Fruit fly (Drosophila melanogaster) whole organism, embryonic: Measurements from ENCODE around the gene mmy.

Experiments
- CG10366 ChIP-seq: fragments of 200-800 bp; sonication (Bioruptor generic); IDR thresholded peaks from 2 replicates; pipeline ENCODE4 v1.3.6; 2022; ENCODE audit warnings: missing biosample characterization, missing genetic modification characterization
- CG10565 ChIP-seq: fragments of 200-800 bp; sonication (Bioruptor generic); optimal IDR thresholded peaks from 3 replicates; lab custom pipeline; 2016; ENCODE audit warnings: missing biosample characterization, mild to moderate bottlenecking, missing genetic modification characterization
- CG11696 ChIP-seq: fragments of 200-800 bp; sonication (Bioruptor generic); IDR thresholded peaks from 2 replicates; pipeline ENCODE4 v1.3.6; 2022; ENCODE audit warnings: missing biosample characterization, missing genetic modification characterization
- CG12391 ChIP-seq: fragments of 200-800 bp; sonication (Bioruptor generic); optimal IDR thresholded peaks from 3 replicates; lab custom pipeline; 2018; ENCODE audit warnings: missing biosample characterization, mild to moderate bottlenecking, missing genetic modification characterization, moderate library complexity
- CG13894 ChIP-seq: fragments of 200-800 bp; sonication (Bioruptor generic); optimal IDR thresholded peaks from 3 replicates; lab custom pipeline; 2018; ENCODE audit warnings: missing biosample characterization, mild to moderate bottlenecking, missing genetic modification characterization, moderate library complexity
- CG14441 ChIP-seq: fragments of 200-800 bp; sonication (Bioruptor generic); IDR thresholded peaks from 2 replicates; pipeline ENCODE4 v1.3.6; 2022; ENCODE audit warnings: missing biosample characterization, missing genetic modification characterization
- CG14860 ChIP-seq: fragments of 200-800 bp; sonication (Bioruptor generic); IDR thresholded peaks from 3 replicates; pipeline ENCODE4 v1.3.6; 2022; ENCODE audit warnings: missing biosample characterization, missing genetic modification characterization; ENCODE audit not compliant: partially characterized antibody
- CG15073 ChIP-seq: fragments of 200-800 bp; sonication (Bioruptor generic); optimal IDR thresholded peaks from 2 replicates; lab custom pipeline; 2016; ENCODE audit warnings: missing biosample characterization, missing genetic modification characterization
- CG1647 ChIP-seq: fragments of 200-800 bp; sonication (Bioruptor generic); optimal IDR thresholded peaks from 3 replicates; lab custom pipeline; 2016; ENCODE audit warnings: missing biosample characterization, missing genetic modification characterization
- CG16813 ChIP-seq: fragments of 200-800 bp; sonication (Bioruptor generic); IDR thresholded peaks from 3 replicates; pipeline ENCODE4 v1.3.6; 2022; ENCODE audit warnings: missing biosample characterization, missing genetic modification characterization; ENCODE audit not compliant: partially characterized antibody
- CG17359 ChIP-seq: fragments of 200-800 bp; sonication (Bioruptor generic); optimal IDR thresholded peaks from 3 replicates; lab custom pipeline; 2018; ENCODE audit warnings: missing biosample characterization, mild to moderate bottlenecking, missing genetic modification characterization, moderate library complexity
- CG2116 ChIP-seq: fragments of 200-800 bp; sonication (Bioruptor generic); optimal IDR thresholded peaks from 3 replicates; lab custom pipeline; 2018; ENCODE audit warnings: missing biosample characterization, mild to moderate bottlenecking, missing genetic modification characterization
- CG3407 ChIP-seq: fragments of 200-800 bp; sonication (Bioruptor generic); optimal IDR thresholded peaks from 2 replicates; lab custom pipeline; 2018; ENCODE audit warnings: missing biosample characterization, mild to moderate bottlenecking, missing genetic modification characterization
- CG4282 ChIP-seq: fragments of 200-800 bp; sonication (Bioruptor generic); optimal IDR thresholded peaks from 2 replicates; lab custom pipeline; 2016; ENCODE audit warnings: missing biosample characterization, missing genetic modification characterization
- CG4854 ChIP-seq: fragments of 200-800 bp; sonication (Bioruptor generic); optimal IDR thresholded peaks from 2 replicates; lab custom pipeline; 2016; ENCODE audit warnings: missing biosample characterization, missing genetic modification characterization, inconsistent platforms
- CG6254 ChIP-seq: fragments of 200-800 bp; sonication (Bioruptor generic); optimal IDR thresholded peaks from 3 replicates; lab custom pipeline; 2017; ENCODE audit warnings: mild to moderate bottlenecking, missing biosample characterization, missing genetic modification reagents, missing genetic modification characterization
- CG6813 ChIP-seq: fragments of 200-800 bp; sonication (Bioruptor generic); optimal IDR thresholded peaks from 2 replicates; lab custom pipeline; 2017; ENCODE audit warnings: missing biosample characterization, missing genetic modification characterization, mild to moderate bottlenecking, moderate library complexity, missing genetic modification reagents
- CG7556 ChIP-seq: fragments of 200-800 bp; sonication (Bioruptor generic); optimal IDR thresholded peaks from 2 replicates; lab custom pipeline; 2017; ENCODE audit warnings: missing biosample characterization, mild to moderate bottlenecking, missing genetic modification characterization
- CG7786 ChIP-seq: fragments of 200-800 bp; sonication (Bioruptor generic); optimal IDR thresholded peaks from 2 replicates; lab custom pipeline; 2016; ENCODE audit warnings: missing biosample characterization, missing genetic modification characterization
- CG7963 ChIP-seq: fragments of 200-800 bp; sonication (Bioruptor generic); IDR thresholded peaks from 3 replicates; pipeline ENCODE4 v1.3.6; 2022; ENCODE audit warnings: missing biosample characterization, missing genetic modification characterization; ENCODE audit not compliant: partially characterized antibody
- CG8089 ChIP-seq: fragments of 200-800 bp; sonication (Bioruptor generic); optimal IDR thresholded peaks from 3 replicates; lab custom pipeline; 2016; ENCODE audit warnings: missing biosample characterization, missing genetic modification characterization
- Camta ChIP-seq: fragments of 200-800 bp; sonication (Bioruptor generic); optimal IDR thresholded peaks from 2 replicates; lab custom pipeline; 2016; ENCODE audit warnings: missing biosample characterization, missing genetic modification characterization
- CoRest ChIP-seq: fragments of 200-800 bp; sonication (Bioruptor generic); optimal IDR thresholded peaks from 3 replicates; lab custom pipeline; 2018; ENCODE audit warnings: missing biosample characterization, mild to moderate bottlenecking, missing genetic modification characterization, moderate library complexity
- Doc3 ChIP-seq: fragments of 200-800 bp; sonication (Bioruptor generic); IDR thresholded peaks from 3 replicates; pipeline ENCODE4 v1.3.6; 2022; ENCODE audit warnings: missing biosample characterization, missing genetic modification characterization; ENCODE audit not compliant: partially characterized antibody
- Eip74EF ChIP-seq, 2 experiments: fragments of 200-800 bp in 1 of 2; fragments of >200 bp in 1 of 2; sonication (Bioruptor generic) in 1 of 2; optimal IDR thresholded peaks; 2 replicates each; lab custom pipeline; 2017 to 2019; ENCODE audit warnings: missing biosample characterization in 2 of 2, missing genetic modification characterization in 2 of 2, mild to moderate bottlenecking in 1 of 2, moderate library complexity in 1 of 2
- GATAe ChIP-seq: fragments of 200-800 bp; sonication (Bioruptor generic); conservative IDR thresholded peaks from 2 replicates; pipeline ENCODE4 v1.3.6; 2022; ENCODE audit warnings: missing biosample characterization, missing genetic modification characterization
- MESR4 ChIP-seq: fragments of 200-800 bp; sonication (Bioruptor generic); optimal IDR thresholded peaks from 2 replicates; lab custom pipeline; 2018; ENCODE audit warnings: missing biosample characterization, mild to moderate bottlenecking, missing genetic modification characterization, moderate library complexity
- Max ChIP-seq: fragments of 200-800 bp; sonication (Bioruptor generic); optimal IDR thresholded peaks from 2 replicates; lab custom pipeline; 2016; ENCODE audit warnings: missing biosample characterization, mild to moderate bottlenecking, missing genetic modification characterization
- NFAT ChIP-seq: fragments of 200-800 bp; sonication (Bioruptor generic); IDR thresholded peaks from 2 replicates; pipeline ENCODE4 v1.3.6; 2022; ENCODE audit warnings: missing biosample characterization, missing genetic modification characterization
- Nf-YC ChIP-seq: fragments of 200-800 bp; optimal IDR thresholded peaks from 3 replicates; lab custom pipeline; 2019; ENCODE audit warnings: missing biosample characterization, mild to moderate bottlenecking, missing genetic modification characterization, moderate library complexity
- Oli ChIP-seq: fragments of 200-800 bp; sonication (Bioruptor generic); optimal IDR thresholded peaks from 2 replicates; lab custom pipeline; 2018; ENCODE audit warnings: missing biosample characterization, mild to moderate bottlenecking, missing genetic modification characterization, moderate library complexity
- Sin3A ChIP-seq: fragments of >200 bp; optimal IDR thresholded peaks from 2 replicates; lab custom pipeline; 2018
- Sry-δ ChIP-seq: fragments of 200-800 bp; sonication (Bioruptor generic); optimal IDR thresholded peaks from 2 replicates; lab custom pipeline; 2016; ENCODE audit warnings: missing biosample characterization, missing genetic modification characterization
- TFAM ChIP-seq: fragments of 200-800 bp; sonication (Bioruptor generic); optimal IDR thresholded peaks from 2 replicates; lab custom pipeline; 2017; ENCODE audit warnings: missing biosample characterization, missing genetic modification characterization, inconsistent platforms
- bcd ChIP-seq: fragments of 200-800 bp; sonication (Bioruptor generic); optimal IDR thresholded peaks from 2 replicates; lab custom pipeline; 2017; ENCODE audit warnings: missing biosample characterization, mild to moderate bottlenecking, missing genetic modification characterization
- bigmax ChIP-seq: fragments of 200-800 bp; sonication (Bioruptor generic); optimal IDR thresholded peaks from 2 replicates; lab custom pipeline; 2018; ENCODE audit warnings: missing biosample characterization, mild to moderate bottlenecking, missing genetic modification characterization
- bowl ChIP-seq: fragments of 200-800 bp; sonication (Bioruptor generic); IDR thresholded peaks from 2 replicates; pipeline ENCODE4 v1.3.6; 2022; ENCODE audit warnings: missing biosample characterization, missing genetic modification characterization
- cg ChIP-seq: fragments of 200-800 bp; sonication (Bioruptor generic); optimal IDR thresholded peaks from 3 replicates; lab custom pipeline; 2019; ENCODE audit warnings: missing biosample characterization, mild to moderate bottlenecking, missing genetic modification characterization, moderate library complexity
- chn ChIP-seq: fragments of 200-800 bp; sonication (Bioruptor generic); optimal IDR thresholded peaks from 2 replicates; lab custom pipeline; 2016; ENCODE audit warnings: missing biosample characterization, missing genetic modification characterization
- dimm ChIP-seq: fragments of 200-800 bp; sonication (Bioruptor generic); IDR thresholded peaks from 2 replicates; pipeline ENCODE4 v1.3.6; 2022; ENCODE audit warnings: missing biosample characterization, missing genetic modification characterization
- disco-r ChIP-seq: fragments of 200-800 bp; sonication (Bioruptor generic); optimal IDR thresholded peaks from 2 replicates; lab custom pipeline; 2016; ENCODE audit warnings: missing biosample characterization, missing genetic modification characterization
- emc ChIP-seq: fragments of 200-800 bp; sonication (Bioruptor generic); optimal IDR thresholded peaks from 2 replicates; lab custom pipeline; 2016; ENCODE audit warnings: missing biosample characterization, missing genetic modification characterization
- exex ChIP-seq: fragments of 200-800 bp; sonication (Bioruptor generic); optimal IDR thresholded peaks from 4 replicates; lab custom pipeline; 2018; ENCODE audit warnings: missing biosample characterization, mild to moderate bottlenecking, missing genetic modification characterization, moderate library complexity
- fd3F ChIP-seq: fragments of 200-800 bp; sonication (Bioruptor generic); optimal IDR thresholded peaks from 2 replicates; lab custom pipeline; 2018; ENCODE audit warnings: missing biosample characterization, mild to moderate bottlenecking, missing genetic modification characterization, moderate library complexity
- kah ChIP-seq: fragments of 200-800 bp; sonication (Bioruptor generic); optimal IDR thresholded peaks from 2 replicates; lab custom pipeline; 2018; ENCODE audit warnings: missing biosample characterization, mild to moderate bottlenecking, missing genetic modification characterization
- mam ChIP-seq: fragments of 200-800 bp; sonication (Bioruptor generic); optimal IDR thresholded peaks from 3 replicates; lab custom pipeline; 2016; ENCODE audit warnings: missing biosample characterization, missing genetic modification characterization
- salm ChIP-seq: fragments of 200-800 bp; sonication (Bioruptor generic); optimal IDR thresholded peaks from 2 replicates; lab custom pipeline; 2018; ENCODE audit warnings: missing biosample characterization, mild to moderate bottlenecking, missing genetic modification characterization
- sisA ChIP-seq: fragments of 200-800 bp; sonication (Bioruptor generic); IDR thresholded peaks from 2 replicates; pipeline ENCODE4 v1.3.6; 2022; ENCODE audit warnings: missing biosample characterization, missing genetic modification characterization
- tna ChIP-seq: fragments of 200-800 bp; sonication (Bioruptor generic); IDR thresholded peaks from 2 replicates; pipeline ENCODE4 v1.3.6; 2022; ENCODE audit warnings: missing biosample characterization, missing genetic modification characterization; ENCODE audit not compliant: partially characterized antibody
- vfl ChIP-seq: fragments of 200-800 bp; sonication (Bioruptor generic); optimal IDR thresholded peaks from 2 replicates; lab custom pipeline; 2016; ENCODE audit warnings: missing biosample characterization, missing genetic modification characterization

The mmy gene

dm6 chr2L:6488676-6489140 lies 15.0 kb upstream of the mmy start, which contains the start of the genes KFase and epsilonCOP (continued):
- TF ChIP-seq Sry-δ (GFP tag; lab: Kevin White, UChicago): peak; percentile 75
- TF ChIP-seq CG8089 (GFP tag; lab: Kevin White, UChicago): no peak
- TF ChIP-seq chn (GFP tag; lab: Kevin White, UChicago): peak; percentile 70
- peak; percentile 60 for TF ChIP-seq vfl (GFP tag; lab: Kevin White, UChicago)
- TF ChIP-seq CG14441 (GFP tag; lab: Robert Waterston, UW): no peak
- TF ChIP-seq fd3F (GFP tag; lab: Kevin White, UChicago): peak; percentile 13
- TF ChIP-seq GATAe (GFP tag; lab: Robert Waterston, UW): no peak
- peak; percentile 93 for TF ChIP-seq CG2116 (GFP tag; lab: Kevin White, UChicago)
- TF ChIP-seq CG6813: no peak
- TF ChIP-seq NFAT (GFP tag; lab: Robert Waterston, UW): no peak
- peak; percentile 48 for TF ChIP-seq disco-r (GFP tag; lab: Kevin White, UChicago)
- TF ChIP-seq Doc3 (GFP tag; lab: Robert Waterston, UW): no peak; the same call in 2 of the 3 replicates
- peak; percentile 42 for TF ChIP-seq CG4854 (GFP tag; lab: Kevin White, UChicago)
- peak; percentile 71; the same call in 2 of the 3 replicates for TF ChIP-seq CG7963 (GFP tag; lab: Robert Waterston, UW)
- peak; percentile 68 for TF ChIP-seq exex
- peak; percentile 60 for TF ChIP-seq CG13894 (tag; lab: Kevin White, UChicago)
- TF ChIP-seq Sin3A (lab: Kevin White, UChicago): peak; percentile 43
- no peak; the same call in 1 of the 3 replicates for TF ChIP-seq CG14860
- peak; percentile 47 for TF ChIP-seq CG7786 (GFP tag; lab: Kevin White, UChicago)
- no peak for TF ChIP-seq Max (GFP tag; lab: Kevin White, UChicago)
- no peak for TF ChIP-seq sisA (GFP tag; lab: Robert Waterston, UW)
- TF ChIP-seq Camta (GFP tag; lab: Kevin White, UChicago): peak; percentile 57
- TF ChIP-seq Oli (tag; lab: Kevin White, UChicago): no peak
- TF ChIP-seq CG4282: no peak
- TF ChIP-seq CoRest (tag; lab: Kevin White, UChicago): peak; percentile 80
- TF ChIP-seq tna (GFP tag; lab: Robert Waterston, UW): peak; percentile 57; the same call in 1 of the 2 replicates
- TF ChIP-seq CG1647 (GFP tag; lab: Kevin White, UChicago): peak; percentile 57
- TF ChIP-seq TFAM (GFP tag; lab: Kevin White, UChicago): no peak
- TF ChIP-seq salm (tag; lab: Kevin White, UChicago): no peak
- TF ChIP-seq CG12391 (tag; lab: Kevin White, UChicago): peak; percentile 70
- peak in 1 of 2 experiments; percentile 57 for TF ChIP-seq Eip74EF (GFP tag; optimal IDR thresholded peaks at IDR 0.05; lab: Kevin White, UChicago)
- TF ChIP-seq CG6254 (GFP tag; lab: Kevin White, UChicago): peak; percentile 36
- no peak for TF ChIP-seq CG10565 (GFP tag; lab: Kevin White, UChicago)
- peak; percentile 50 for TF ChIP-seq mam (GFP tag; lab: Kevin White, UChicago)
- TF ChIP-seq CG15073: no peak
- TF ChIP-seq CG16813: peak; percentile 68
- TF ChIP-seq cg (GFP tag; lab: Kevin White, UChicago): no peak
- no peak for TF ChIP-seq kah
- no peak for TF ChIP-seq dimm
- TF ChIP-seq CG17359 (tag; lab: Kevin White, UChicago): peak; percentile 43
- no peak for TF ChIP-seq CG11696 (GFP tag; lab: Robert Waterston, UW)
- peak; percentile 9 for TF ChIP-seq CG3407
- no peak for TF ChIP-seq bowl (GFP tag; lab: Robert Waterston, UW)
- peak; percentile 59 for TF ChIP-seq bcd (GFP tag; lab: Kevin White, UChicago)
- TF ChIP-seq CG7556 (GFP tag; lab: Kevin White, UChicago): peak; percentile 55
- TF ChIP-seq emc (GFP tag; lab: Kevin White, UChicago): peak; percentile 6
- peak; percentile 66 for TF ChIP-seq Nf-YC
- TF ChIP-seq bigmax: no peak
- no peak for TF ChIP-seq MESR4
- peak; percentile 27; the same call in 1 of the 2 replicates for TF ChIP-seq CG10366
